Fruit fly (Drosophila melanogaster) whole organism, prepupa: ENCODE measurements around the gene temp.

Source experiments
- CG32006 ChIP-seq: fragments of 200-800 bp; sonication (Bioruptor generic); optimal IDR thresholded peaks from 3 replicates; lab custom pipeline; 2017; ENCODE audit warnings: missing biosample characterization, mild to moderate bottlenecking, missing genetic modification characterization
- CG34406 ChIP-seq: fragments of 200-800 bp; sonication (Bioruptor generic); optimal IDR thresholded peaks from 3 replicates; lab custom pipeline; 2016; ENCODE audit warnings: missing biosample characterization, missing genetic modification characterization
- CG4318 ChIP-seq: fragments of 200-800 bp; sonication (Bioruptor generic); optimal IDR thresholded peaks from 3 replicates; lab custom pipeline; 2017; ENCODE audit warnings: missing biosample characterization, mild to moderate bottlenecking, missing genetic modification characterization
- CG6792 ChIP-seq: fragments of 200-800 bp; sonication (Bioruptor generic); optimal IDR thresholded peaks from 3 replicates; lab custom pipeline; 2016; ENCODE audit warnings: missing biosample characterization, missing genetic modification characterization
- Gug ChIP-seq: fragments of 200-800 bp; sonication (Bioruptor generic); IDR thresholded peaks from 2 replicates; pipeline ENCODE4 v1.3.6; 2022; ENCODE audit warnings: missing biosample characterization, missing genetic modification characterization
- Hr4 ChIP-seq: fragments of 200-800 bp; sonication (Bioruptor generic); optimal IDR thresholded peaks from 3 replicates; lab custom pipeline; 2016; ENCODE audit warnings: missing biosample characterization, missing genetic modification characterization
- dac ChIP-seq: fragments of 200-800 bp; sonication (Bioruptor generic); optimal IDR thresholded peaks from 2 replicates; lab custom pipeline; 2017; ENCODE audit warnings: missing biosample characterization, mild to moderate bottlenecking, missing genetic modification characterization
- vri ChIP-seq: fragments of 200-800 bp; sonication (Bioruptor generic); optimal IDR thresholded peaks from 3 replicates; lab custom pipeline; 2016; ENCODE audit warnings: missing biosample characterization, mild to moderate bottlenecking, missing genetic modification characterization

DNA sequence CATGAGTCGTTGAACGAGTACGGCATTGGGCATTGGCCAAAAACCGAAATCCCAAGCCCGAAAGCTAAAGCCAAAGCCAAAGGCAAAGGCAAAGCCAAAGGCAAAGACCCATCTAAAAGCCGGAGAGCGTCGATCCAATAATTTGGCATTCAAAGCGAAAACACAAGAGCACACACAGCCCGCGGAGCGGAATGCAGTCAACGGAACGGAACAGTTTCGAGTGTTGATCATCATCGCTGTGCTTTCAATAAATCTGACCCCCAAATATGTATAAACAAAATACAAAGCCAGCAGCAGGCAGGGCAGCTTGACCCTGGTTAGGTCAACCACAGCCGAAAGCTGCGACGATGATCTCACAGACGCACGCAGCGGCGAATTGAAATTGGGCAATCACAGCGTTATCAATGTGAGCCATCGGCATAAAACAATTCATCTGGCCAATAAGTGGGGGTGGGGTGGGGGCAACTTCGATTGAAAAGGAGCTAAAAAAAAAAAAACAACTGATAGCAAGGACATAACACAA lies 16.5 kb upstream of the temp start:
- TF ChIP-seq Hr4 (no peak), CG4318 (no peak), CG34406 (GFP tag; lab: Kevin White, UChicago) (no peak), CG32006 (GFP tag; lab: Kevin White, UChicago) (no peak), vri (GFP tag; lab: Kevin White, UChicago) (no peak), Gug (GFP tag; lab: Robert Waterston, UW) (no peak), CG6792 (GFP tag; lab: Kevin White, UChicago) (no peak), dac (GFP tag; lab: Kevin White, UChicago) (no peak)
